Worm (Caenorhabditis elegans) whole organism, early embryonic: Measurements from ENCODE around the gene F25B5.6.

Experiments
- B0310.2 ChIP-seq: sonication (generic microtip); optimal IDR thresholded peaks from 2 replicates; lab custom pipeline; 2016; ENCODE audit warnings: mild to moderate bottlenecking, missing genetic modification characterization, missing compliant biosample characterization
- F13C5.2 ChIP-seq: sonication (generic microtip); optimal IDR thresholded peaks from 2 replicates; lab custom pipeline; 2017; ENCODE audit warnings: mild to moderate bottlenecking, missing genetic modification characterization, inconsistent platforms, missing compliant biosample characterization
- aly-1 ChIP-seq: sonication (generic microtip); optimal IDR thresholded peaks from 2 replicates; lab custom pipeline; 2016; ENCODE audit warnings: missing genetic modification characterization, missing compliant biosample characterization
- ama-1 ChIP-seq: fragments of 150-350 bp; optimal IDR thresholded peaks from 2 replicates; lab custom pipeline; 2014
- ceh-36 ChIP-seq: sonication (generic microtip); optimal IDR thresholded peaks from 2 replicates; lab custom pipeline; 2016; ENCODE audit warnings: missing genetic modification characterization, inconsistent platforms, missing compliant biosample characterization
- ets-7 ChIP-seq: sonication (generic microtip); optimal IDR thresholded peaks from 2 replicates; lab custom pipeline; 2016; ENCODE audit warnings: missing genotype, missing genetic modification characterization, missing compliant biosample characterization
- flt-1 ChIP-seq: fragments of 200-800 bp; sonication (Bioruptor generic); IDR thresholded peaks from 2 replicates; pipeline ENCODE4 v1.3.6; 2022; ENCODE audit warnings: missing genetic modification characterization, missing compliant biosample characterization
- hnd-1 ChIP-seq: sonication (generic microtip); optimal IDR thresholded peaks from 2 replicates; lab custom pipeline; 2016; ENCODE audit warnings: missing genetic modification characterization, missing compliant biosample characterization
- pes-1 ChIP-seq: fragments of 200-800 bp; sonication (Bioruptor generic); IDR thresholded peaks from 2 replicates; pipeline ENCODE4 v1.3.6; 2022; ENCODE audit warnings: missing genetic modification reagents, missing genetic modification characterization, missing compliant biosample characterization
- scrt-1 ChIP-seq: fragments of 200-800 bp; sonication (Bioruptor generic); IDR thresholded peaks from 2 replicates; pipeline ENCODE4 v1.3.6; 2022; ENCODE audit warnings: missing genetic modification characterization, missing compliant biosample characterization
- sea-1 ChIP-seq: fragments of 200-800 bp; sonication (Bioruptor generic); conservative IDR thresholded peaks from 2 replicates; pipeline ENCODE4 v1.3.6; 2022; ENCODE audit warnings: missing genetic modification characterization, missing compliant biosample characterization
- tbx-11 ChIP-seq: fragments of 200-800 bp; sonication (Bioruptor generic); IDR thresholded peaks from 2 replicates; pipeline ENCODE4 v1.3.6; 2022; ENCODE audit warnings: missing genetic modification characterization, missing compliant biosample characterization
- tbx-37 ChIP-seq: fragments of 200-800 bp; sonication (Bioruptor generic); conservative IDR thresholded peaks from 2 replicates; pipeline ENCODE4 v1.3.6; 2022; ENCODE audit warnings: missing genetic modification reagents, missing genetic modification characterization, missing compliant biosample characterization
- tra-4 ChIP-seq: sonication (generic microtip); optimal IDR thresholded peaks from 2 replicates; lab custom pipeline; 2017; ENCODE audit warnings: missing genetic modification characterization, missing compliant biosample characterization

- TF ChIP-seq ama-1, result no peak
- no peak for TF ChIP-seq tbx-37
- no peak for TF ChIP-seq ets-7 (tag; lab: Kevin White, UChicago)
- TF ChIP-seq pes-1, result no peak
- TF ChIP-seq hnd-1 (tag; lab: Kevin White, UChicago), result no peak
- no peak for TF ChIP-seq B0310.2 (tag; lab: Kevin White, UChicago)
- no peak for TF ChIP-seq ceh-36 (tag; lab: Kevin White, UChicago)
- no peak for TF ChIP-seq flt-1 (GFP tag; lab: Robert Waterston, UW)
- no peak for TF ChIP-seq sea-1
- TF ChIP-seq scrt-1, result no peak
- no peak for TF ChIP-seq F13C5.2 (tag; lab: Kevin White, UChicago)
- no peak for TF ChIP-seq tbx-11 (GFP tag; lab: Robert Waterston, UW)
- no peak for TF ChIP-seq aly-1 (tag; lab: Kevin White, UChicago)
- no peak for TF ChIP-seq tra-4 (tag; lab: Kevin White, UChicago)
Observed at ce11 chrIII:5898631-5899030, 49.9 kb downstream of the F25B5.6 start.
